Worm (Caenorhabditis elegans) whole organism, L3 larva: ENCODE results near the gene lec-5.

Experiments
- ama-1 ChIP-seq: fragments of 150-350 bp; optimal IDR thresholded peaks from 2 replicates; lab custom pipeline; 2018
- eor-1 ChIP-seq, 2 experiments: fragments of 150-350 bp; optimal IDR thresholded peaks; 2 replicates each; lab custom pipeline; 2014 to 2018; ENCODE audit warnings: missing biosample characterization in 2 of 2, missing genetic modification characterization in 2 of 2
- fos-1 ChIP-seq: fragments of 150-350 bp; optimal IDR thresholded peaks from 2 replicates; lab custom pipeline; 2014; ENCODE audit warnings: missing biosample characterization, missing genetic modification characterization
- lsy-12 ChIP-seq: sonication (generic microtip); optimal IDR thresholded peaks from 2 replicates; lab custom pipeline; 2016; ENCODE audit warnings: mild to moderate bottlenecking, missing genetic modification characterization, missing compliant biosample characterization
- nfya-1 ChIP-seq: sonication (generic microtip); optimal IDR thresholded peaks from 2 replicates; lab custom pipeline; 2017; ENCODE audit warnings: missing genetic modification characterization, mild to moderate bottlenecking, missing compliant biosample characterization, antibody characterized with exemption, moderate library complexity; ENCODE audit not compliant: insufficient read depth
- nhr-11 ChIP-seq: fragments of 150-350 bp; optimal IDR thresholded peaks from 2 replicates; lab custom pipeline; 2014; ENCODE audit warnings: missing biosample characterization, missing genetic modification characterization
- nhr-25 ChIP-seq: sonication (generic microtip); optimal IDR thresholded peaks from 2 replicates; lab custom pipeline; 2017; ENCODE audit warnings: missing biosample characterization, missing genetic modification characterization
- pha-4 ChIP-seq: fragments of 150-350 bp; optimal IDR thresholded peaks from 2 replicates; lab custom pipeline; 2014; ENCODE audit warnings: missing biosample characterization, missing genetic modification reagents, missing genetic modification characterization
- sea-2 ChIP-seq: fragments of 150-350 bp; sonication (generic microtip); optimal IDR thresholded peaks from 4 replicates; lab custom pipeline; 2014; ENCODE audit warnings: missing biosample characterization, missing genetic modification reagents, missing genetic modification characterization
- skn-1 ChIP-seq: fragments of 150-350 bp; optimal IDR thresholded peaks from 2 replicates; lab custom pipeline; 2014; ENCODE audit warnings: missing biosample characterization, missing genetic modification characterization
- snpc-4 ChIP-seq: fragments of 150-350 bp; optimal IDR thresholded peaks from 2 replicates; lab custom pipeline; 2014; ENCODE audit warnings: missing biosample characterization, missing genetic modification characterization
- unc-62 ChIP-seq: fragments of 150-350 bp; sonication (generic microtip); optimal IDR thresholded peaks from 4 replicates; lab custom pipeline; 2014; ENCODE audit warnings: missing biosample characterization, missing genetic modification reagents, missing genetic modification characterization
- zag-1 ChIP-seq: fragments of 150-350 bp; optimal IDR thresholded peaks from 2 replicates; lab custom pipeline; 2014; ENCODE audit warnings: missing biosample characterization, missing genetic modification characterization
- ztf-4 ChIP-seq: fragments of 150-350 bp; optimal IDR thresholded peaks from 2 replicates; lab custom pipeline; 2014; ENCODE audit warnings: missing biosample characterization, missing genetic modification characterization

DNA sequence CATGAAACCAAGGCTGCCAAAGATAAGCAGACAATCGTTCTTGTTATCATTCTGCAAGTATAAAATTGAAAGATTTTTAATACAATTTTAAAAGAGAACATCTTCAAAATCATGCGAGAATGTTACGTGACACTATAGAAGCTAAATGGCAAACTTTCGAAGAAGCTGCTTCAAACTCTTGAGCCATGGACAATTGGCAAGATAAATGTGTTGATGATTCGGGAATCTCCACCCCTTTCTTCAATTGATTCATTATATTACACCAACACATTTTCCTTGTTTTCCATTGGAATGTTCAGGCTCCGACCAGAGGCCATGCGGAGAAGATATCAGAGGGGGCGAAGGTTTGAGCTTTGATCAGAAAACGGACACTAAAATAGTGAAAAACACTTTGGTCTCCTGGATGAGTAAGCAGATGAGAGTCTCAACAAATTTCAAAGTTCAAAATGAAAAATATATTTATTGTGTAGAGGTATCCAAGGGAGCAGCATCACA lies at the start of gene lec-5:
- TF ChIP-seq ama-1 (lab: Kevin White, UChicago) (no peak), unc-62 (no peak), nhr-11 (tag; lab: Kevin White, UChicago) (no peak), zag-1 (tag; lab: Kevin White, UChicago) (no peak), sea-2 (GFP tag; lab: Kevin White, UChicago) (no peak), skn-1 (no peak), fos-1 (tag; lab: Kevin White, UChicago) (no peak), eor-1 (tag; optimal IDR thresholded peaks at IDR 0.05; lab: Kevin White, UChicago) (no peak), snpc-4 (no peak), nhr-25 (no peak), ztf-4 (no peak), pha-4 (tag; lab: Kevin White, UChicago) (no peak), nfya-1 (tag; lab: Kevin White, UChicago) (no peak), lsy-12 (tag; lab: Kevin White, UChicago) (no peak)
